Worm (Caenorhabditis elegans): ENCODE results near the gene chst-1.

Gene chst-1

ce11 chrII:8071801-8072544 lies 34.8 kb downstream of the chst-1 start (continued):
- TF ChIP-seq zip-5 (tag; optimal IDR thresholded peaks at IDR 0.05): no peak
- TF ChIP-seq unc-55 (GFP tag; optimal IDR thresholded peaks at IDR 0.05): peak; percentile 86
- TF ChIP-seq elt-2 (tag; optimal IDR thresholded peaks at IDR 0.05): no peak
- TF ChIP-seq sox-2 (GFP tag; IDR thresholded peaks at IDR 0.05): no peak
- no peak for TF ChIP-seq syd-9 (tag; optimal IDR thresholded peaks at IDR 0.05)
- no peak for TF ChIP-seq hlh-8 (tag; optimal IDR thresholded peaks at IDR 0.05)
- peak; percentile 33 for TF ChIP-seq unc-42 (tag; optimal IDR thresholded peaks at IDR 0.05)

DNA sequence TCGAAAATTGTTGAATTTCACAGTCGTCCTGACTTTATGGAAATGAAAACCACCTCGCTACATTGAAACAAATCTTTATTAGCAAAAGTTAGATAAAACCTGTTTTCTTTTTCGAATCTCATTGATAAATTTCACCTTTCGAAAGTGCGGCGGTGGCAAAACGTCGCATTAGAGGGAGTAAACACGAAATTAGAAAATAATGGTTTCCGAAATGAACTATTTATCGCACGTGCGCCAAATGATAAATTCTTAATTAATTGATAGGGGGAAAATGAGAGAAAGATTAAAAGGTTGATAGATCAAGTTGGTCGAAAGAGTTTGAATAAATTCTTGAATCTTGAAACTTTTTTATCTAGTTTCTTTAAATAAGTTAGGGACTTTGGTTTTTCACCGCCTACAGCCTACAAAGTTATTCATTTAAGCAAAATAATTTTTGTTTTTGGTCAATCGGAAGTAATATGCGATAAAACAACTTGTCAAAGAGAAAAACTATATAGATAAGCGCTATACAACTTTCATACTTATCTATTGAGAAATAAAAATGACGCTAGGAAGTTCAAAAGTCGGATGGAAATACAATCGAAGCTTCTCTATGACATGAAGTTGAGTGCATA lies 35.7 kb downstream of the chst-1 start:
- TF ChIP-seq rnt-1 (tag; optimal IDR thresholded peaks at IDR 0.05) (no peak), elt-2 (tag; optimal IDR thresholded peaks at IDR 0.05) (peak; percentile 29)

DNA sequence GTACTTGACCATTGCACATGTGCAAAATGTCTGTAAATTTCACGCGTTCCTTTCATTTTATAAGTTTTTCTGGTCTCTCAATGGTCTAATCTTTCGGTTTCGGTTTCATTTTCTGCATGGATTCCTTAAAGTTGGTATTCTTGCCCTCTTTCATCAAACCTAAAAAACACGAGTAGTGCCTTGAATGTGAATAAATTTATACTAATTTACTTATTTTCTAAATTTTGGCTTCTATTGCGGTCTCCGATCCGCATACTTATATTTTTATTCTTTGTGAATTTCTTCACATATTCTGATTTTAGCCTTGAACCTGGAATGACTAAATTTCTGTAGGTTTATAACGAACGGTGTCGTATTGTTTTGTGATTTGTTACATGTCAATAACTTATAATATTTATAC lies 40.8 kb downstream of the chst-1 start, which contains the start of gene pdha-1:
Gene pdha-1 (plus strand): TSS at position 301 of the 400 bp plus-strand sequence.
- TF ChIP-seq madf-2 (tag; optimal IDR thresholded peaks at IDR 0.05) (no peak), sox-2 (GFP tag; IDR thresholded peaks at IDR 0.05) (no peak), dmd-4 (tag; optimal IDR thresholded peaks at IDR 0.05; ENCODE audit: borderline replicate concordance) (no peak), fkh-10 (GFP tag; optimal IDR thresholded peaks at IDR 0.05) (no peak), K09A11.1 (tag; optimal IDR thresholded peaks at IDR 0.05; ENCODE audit: insufficient read depth) (no peak)

DNA sequence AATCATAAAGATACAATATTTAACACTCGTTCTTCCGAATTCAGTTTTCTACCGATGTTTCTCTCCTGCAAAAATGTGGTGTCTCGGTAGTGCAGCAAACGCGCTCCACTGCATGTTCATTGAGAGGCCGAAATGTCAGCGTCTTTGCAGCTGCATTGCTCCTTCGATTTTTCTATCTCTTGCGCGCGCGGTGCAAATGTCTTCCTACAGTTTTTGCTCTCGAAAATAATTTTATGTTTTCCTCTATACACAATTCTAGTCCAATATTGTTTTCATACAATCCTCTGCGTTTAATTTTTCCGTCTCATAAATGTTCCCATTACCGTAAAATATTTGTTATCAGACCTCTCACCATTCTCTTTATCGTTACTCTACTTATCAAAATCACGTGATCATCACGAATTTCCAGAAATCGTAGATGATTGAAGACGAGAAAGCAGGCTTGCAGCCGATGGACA lies 44.4 kb downstream of the chst-1 start, which contains the start of gene ufd-2:
Gene ufd-2 (plus strand): TSS at position 408 of the 458 bp plus-strand sequence.
- TF ChIP-seq ceh-30 (tag; optimal IDR thresholded peaks at IDR 0.05) (no peak), pat-9 (tag; optimal IDR thresholded peaks at IDR 0.05) (no peak), ama-1 (optimal IDR thresholded peaks at IDR 0.05) (no peak), ttx-3 (tag; optimal IDR thresholded peaks at IDR 0.05) (no peak), ztf-16 (tag; optimal IDR thresholded peaks at IDR 0.05) (peak; percentile 41), C08G9.2 (tag; optimal IDR thresholded peaks at IDR 0.05) (peak; percentile 71), C38D4.7 (GFP tag; optimal IDR thresholded peaks at IDR 0.05) (no peak), lin-11 (tag; optimal IDR thresholded peaks at IDR 0.05) (no peak), fkh-6 (tag; optimal IDR thresholded peaks at IDR 0.05) (peak; percentile 57), Y22D7AL.16 (tag; optimal IDR thresholded peaks at IDR 0.05) (no peak), madf-2 (tag; optimal IDR thresholded peaks at IDR 0.05) (no peak), unc-55 (GFP tag; optimal IDR thresholded peaks at IDR 0.05) (peak; percentile 15), nfya-1 (tag; optimal IDR thresholded peaks at IDR 0.05) (peak; percentile 63), T23F11.4 (GFP tag; optimal IDR thresholded peaks at IDR 0.05) (no peak), nhr-11 (tag; optimal IDR thresholded peaks at IDR 0.05) (no peak), sox-2 (GFP tag; IDR thresholded peaks at IDR 0.05) (no peak), elt-2 (tag; optimal IDR thresholded peaks at IDR 0.05) (peak; percentile 79), npax-4 (tag; optimal IDR thresholded peaks at IDR 0.05) (no peak), nhr-232 (tag; optimal IDR thresholded peaks at IDR 0.05) (no peak), tbx-7 (tag; optimal IDR thresholded peaks at IDR 0.05) (peak; percentile 51), ceh-14 (tag; optimal IDR thresholded peaks at IDR 0.05) (peak; percentile 56), pha-2 (tag; optimal IDR thresholded peaks at IDR 0.05) (no peak), hlh-30 (tag; optimal IDR thresholded peaks at IDR 0.05; ENCODE audit: insufficient read depth) (no peak), tbx-2 (tag; optimal IDR thresholded peaks at IDR 0.05) (peak; percentile 90), ceh-24 (tag; optimal IDR thresholded peaks at IDR 0.05) (no peak), ceh-18 (tag; optimal IDR thresholded peaks at IDR 0.05) (peak; percentile 71), dve-1 (tag; optimal IDR thresholded peaks at IDR 0.05) (peak; percentile 20), pqm-1 (tag; optimal IDR thresholded peaks at IDR 0.05) (no peak), sox-4 (tag; optimal IDR thresholded peaks at IDR 0.05) (no peak), hlh-15 (tag; optimal IDR thresholded peaks at IDR 0.05) (no peak), K02D7.2 (tag; optimal IDR thresholded peaks at IDR 0.05) (no peak), syd-9 (tag; optimal IDR thresholded peaks at IDR 0.05) (no peak), ceh-48 (tag; optimal IDR thresholded peaks at IDR 0.05) (peak; percentile 20), ceh-2 (tag; optimal IDR thresholded peaks at IDR 0.05) (peak; percentile 73), ceh-9 (tag; optimal IDR thresholded peaks at IDR 0.05) (no peak), ref-2 (tag; optimal IDR thresholded peaks at IDR 0.05) (peak; percentile 82), ceh-34 (tag; optimal IDR thresholded peaks at IDR 0.05) (peak; percentile 48)

Measured in whole organism, late embryonic.